Fruit fly (Drosophila melanogaster) whole organism, embryonic: ENCODE data around the gene CG5157.

Experiments
- CG10267 ChIP-seq: fragments of 200-800 bp; sonication (Bioruptor generic); optimal IDR thresholded peaks from 2 replicates; lab custom pipeline; 2018; ENCODE audit warnings: missing biosample characterization, mild to moderate bottlenecking, missing genetic modification characterization, moderate library complexity
- CG11723 ChIP-seq: fragments of 200-800 bp; sonication (Bioruptor generic); optimal IDR thresholded peaks from 2 replicates; lab custom pipeline; 2017; ENCODE audit warnings: missing biosample characterization, mild to moderate bottlenecking, missing genetic modification characterization
- CG4282 ChIP-seq: fragments of 200-800 bp; sonication (Bioruptor generic); optimal IDR thresholded peaks from 2 replicates; lab custom pipeline; 2016; ENCODE audit warnings: missing biosample characterization, missing genetic modification characterization
- PHDP ChIP-seq: fragments of 200-800 bp; sonication (Bioruptor generic); optimal IDR thresholded peaks from 3 replicates; lab custom pipeline; 2018; ENCODE audit warnings: missing biosample characterization, mild to moderate bottlenecking, missing genetic modification characterization, moderate library complexity
- cato ChIP-seq: fragments of 200-800 bp; sonication (Bioruptor generic); optimal IDR thresholded peaks from 2 replicates; lab custom pipeline; 2016; ENCODE audit warnings: missing biosample characterization, missing genetic modification characterization, borderline replicate concordance
- pb ChIP-seq: fragments of 200-800 bp; sonication (Bioruptor generic); optimal IDR thresholded peaks from 3 replicates; lab custom pipeline; 2016; ENCODE audit warnings: missing biosample characterization, missing genetic modification characterization
- peb ChIP-seq: fragments of 200-800 bp; sonication (Bioruptor generic); IDR thresholded peaks from 2 replicates; pipeline ENCODE4 v1.3.6; 2022; ENCODE audit warnings: missing biosample characterization, missing genetic modification characterization
- pfk ChIP-seq: fragments of 200-800 bp; sonication (Bioruptor generic); optimal IDR thresholded peaks from 2 replicates; lab custom pipeline; 2018; ENCODE audit warnings: missing biosample characterization, mild to moderate bottlenecking, missing genetic modification characterization, moderate library complexity
- schlank ChIP-seq: fragments of 200-800 bp; sonication (Bioruptor generic); optimal IDR thresholded peaks from 2 replicates; lab custom pipeline; 2018; ENCODE audit warnings: missing biosample characterization, mild to moderate bottlenecking, missing genetic modification characterization

DNA sequence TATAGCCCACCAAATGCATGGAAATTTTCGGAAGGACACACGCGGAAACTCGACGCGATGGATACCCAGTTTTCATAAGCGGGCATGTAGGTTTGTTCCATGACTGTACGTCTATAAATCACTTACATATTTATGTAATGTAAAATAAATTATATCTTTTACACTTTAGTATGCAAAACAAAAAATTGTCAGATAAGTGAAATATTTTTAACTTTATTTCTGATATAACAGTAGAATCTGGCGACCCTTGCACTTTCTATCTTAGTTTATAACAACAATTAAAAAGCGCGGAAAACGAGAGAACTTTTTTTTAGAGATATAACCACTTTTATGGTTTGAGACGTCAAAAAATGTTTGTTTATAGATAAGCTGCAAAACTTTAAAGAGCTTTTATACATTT lies 40.1 kb upstream of the CG5157 start:
- TF ChIP-seq cato (GFP tag; lab: Kevin White, UChicago) (no peak), PHDP (tag; lab: Kevin White, UChicago) (no peak), peb (GFP tag; lab: Robert Waterston, UW) (no peak), pb (no peak), CG11723 (no peak), CG4282 (GFP tag; lab: Kevin White, UChicago) (no peak), CG10267 (tag; lab: Kevin White, UChicago) (no peak), pfk (no peak), schlank (tag; lab: Kevin White, UChicago) (no peak)
